Fruit fly (Drosophila melanogaster): Measurements from ENCODE around the gene COX7A.

Gene COX7A

DNA sequence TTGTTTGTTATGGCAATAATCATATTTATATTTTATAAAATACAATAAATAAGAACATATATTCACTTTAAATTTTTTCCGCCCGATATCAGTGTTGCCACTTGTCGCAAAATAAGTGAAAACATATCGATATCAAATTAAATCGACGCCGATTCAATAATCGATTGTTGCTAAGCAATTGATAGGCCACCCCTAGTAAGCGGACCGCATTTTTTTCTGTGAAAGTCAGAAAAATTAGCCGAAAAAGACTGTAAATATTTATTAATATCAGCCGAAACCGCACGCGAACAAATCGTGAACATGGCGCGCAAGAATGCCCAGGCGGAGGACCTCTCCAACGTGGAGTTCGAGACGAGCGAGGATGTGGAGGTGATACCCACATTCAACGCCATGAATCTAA lies 27.8 kb downstream of the COX7A start, which contains the start of gene CG7483 (continued):
- TF ChIP-seq CG9876 (GFP tag; optimal IDR thresholded peaks at IDR 0.05) (no peak), gro (GFP tag; optimal IDR thresholded peaks at IDR 0.05) (no peak), chm (GFP tag; IDR thresholded peaks at IDR 0.05) (no peak), Blimp-1 (GFP tag; optimal IDR thresholded peaks at IDR 0.05) (no peak), Ets97D (GFP tag; optimal IDR thresholded peaks at IDR 0.05) (peak; percentile 20), CG18619 (GFP tag; optimal IDR thresholded peaks at IDR 0.05) (no peak), CG18476 (GFP tag; optimal IDR thresholded peaks at IDR 0.05) (no peak), psq (GFP tag; optimal IDR thresholded peaks at IDR 0.05) (no peak), BEAF-32 (GFP tag; optimal IDR thresholded peaks at IDR 0.05) (peak; percentile 80), CG12744 (GFP tag; optimal IDR thresholded peaks at IDR 0.05) (no peak), CG1647 (GFP tag; optimal IDR thresholded peaks at IDR 0.05) (no peak), abd-A (tag; optimal IDR thresholded peaks at IDR 0.05) (no peak), TFAM (GFP tag; optimal IDR thresholded peaks at IDR 0.05) (no peak), emc (GFP tag; optimal IDR thresholded peaks at IDR 0.05) (no peak), kni (GFP tag; optimal IDR thresholded peaks at IDR 0.05) (no peak), CG13296 (GFP tag; optimal IDR thresholded peaks at IDR 0.05) (no peak), br (optimal IDR thresholded peaks at IDR 0.05) (no peak), dmrt99B (tag; optimal IDR thresholded peaks at IDR 0.05) (no peak), en (GFP tag; optimal IDR thresholded peaks at IDR 0.05) (no peak), ase (GFP tag; IDR thresholded peaks at IDR 0.05) (no peak), crp (GFP tag; optimal IDR thresholded peaks at IDR 0.05) (no peak), CG18262 (tag; optimal IDR thresholded peaks at IDR 0.05) (no peak), stwl (tag; optimal IDR thresholded peaks at IDR 0.05) (peak; percentile 30), CG7372 (GFP tag; IDR thresholded peaks at IDR 0.05) (no peak), CG31365 (tag; optimal IDR thresholded peaks at IDR 0.05) (no peak), CG8290 (GFP tag; optimal IDR thresholded peaks at IDR 0.05) (no peak), CG8290 (tag; optimal IDR thresholded peaks at IDR 0.05) (no peak), pb (GFP tag; optimal IDR thresholded peaks at IDR 0.05) (no peak), hkb (optimal IDR thresholded peaks at IDR 0.05) (no peak), hkb (GFP tag; IDR thresholded peaks at IDR 0.05) (no peak), sens-2 (GFP tag; IDR thresholded peaks at IDR 0.05) (no peak), lbe (GFP tag; optimal IDR thresholded peaks at IDR 0.05) (peak; percentile 34), dimm (GFP tag; IDR thresholded peaks at IDR 0.05) (no peak), Chrac-16 (GFP tag; optimal IDR thresholded peaks at IDR 0.05) (no peak), hbn (GFP tag; IDR thresholded peaks at IDR 0.05; ENCODE audit: partially characterized antibody) (peak; percentile 87), Neu2 (GFP tag; optimal IDR thresholded peaks at IDR 0.05; ENCODE audit: borderline replicate concordance) (no peak), usp (GFP tag; optimal IDR thresholded peaks at IDR 0.05) (no peak), CG2116 (GFP tag; optimal IDR thresholded peaks at IDR 0.05) (peak; percentile 70), tx (GFP tag; optimal IDR thresholded peaks at IDR 0.05) (no peak), CG14710 (tag; optimal IDR thresholded peaks at IDR 0.05) (peak; percentile 55), Xbp1 (GFP tag; optimal IDR thresholded peaks at IDR 0.05) (no peak), nerfin-2 (GFP tag; IDR thresholded peaks at IDR 0.05; ENCODE audit: partially characterized antibody) (peak; percentile 79), CG10147 (GFP tag; optimal IDR thresholded peaks at IDR 0.05) (no peak), CHES-1-like (GFP tag; optimal IDR thresholded peaks at IDR 0.05) (no peak), gsb (GFP tag; IDR thresholded peaks at IDR 0.05) (no peak), vnd (GFP tag; IDR thresholded peaks at IDR 0.05; ENCODE audit: partially characterized antibody) (peak; percentile 75), Lpt (GFP tag; optimal IDR thresholded peaks at IDR 0.05) (no peak), Deaf1 (tag; optimal IDR thresholded peaks at IDR 0.05) (no peak), pan (optimal IDR thresholded peaks at IDR 0.05) (no peak), pan (GFP tag; optimal IDR thresholded peaks at IDR 0.05 in 1 of 2, IDR thresholded peaks at IDR 0.05 in 1 of 2) (peak in 1 of 2 experiments; percentile 5), fd3F (GFP tag; optimal IDR thresholded peaks at IDR 0.05) (no peak), CG1603 (tag; optimal IDR thresholded peaks at IDR 0.05) (peak; percentile 13), salm (tag; optimal IDR thresholded peaks at IDR 0.05) (no peak)
